Worm (Caenorhabditis elegans): Measurements from ENCODE around the gene fbxb-95.

fbxb-95 gene

ce11 chrII:1830182-1830682 is 24.0 kb upstream of the fbxb-95 start, which contains the start of gene math-40:
math-40 (plus strand) TSS chrII:1830632.
- TF ChIP-seq tra-4 (tag; optimal IDR thresholded peaks at IDR 0.05) (no peak), scrt-1 (GFP tag; IDR thresholded peaks at IDR 0.05) (no peak), sea-1 (GFP tag; conservative IDR thresholded peaks at IDR 0.05) (no peak), tbx-37 (GFP tag; conservative IDR thresholded peaks at IDR 0.05) (no peak), F13C5.2 (tag; optimal IDR thresholded peaks at IDR 0.05) (no peak), ceh-36 (tag; optimal IDR thresholded peaks at IDR 0.05) (no peak), aly-1 (tag; optimal IDR thresholded peaks at IDR 0.05) (no peak), ama-1 (optimal IDR thresholded peaks at IDR 0.05) (no peak), hmbx-1 (tag; optimal IDR thresholded peaks at IDR 0.05) (no peak), tbx-11 (GFP tag; IDR thresholded peaks at IDR 0.05) (no peak), ceh-13 (GFP tag; optimal IDR thresholded peaks at IDR 0.05) (no peak), B0310.2 (tag; optimal IDR thresholded peaks at IDR 0.05) (no peak), pes-1 (GFP tag; IDR thresholded peaks at IDR 0.05) (no peak), hmg-4 (GFP tag; optimal IDR thresholded peaks at IDR 0.05) (no peak), flt-1 (GFP tag; IDR thresholded peaks at IDR 0.05) (no peak), ets-7 (tag; optimal IDR thresholded peaks at IDR 0.05) (no peak), hnd-1 (tag; optimal IDR thresholded peaks at IDR 0.05) (no peak)

- TF ChIP-seq tbx-11 (GFP tag; IDR thresholded peaks at IDR 0.05), result no peak
These were observed 22.3 kb upstream of the fbxb-95 start, which contains the start of gene math-39 for ce11 chrII:1831883-1832388. math-39 (plus strand) TSS chrII:1832338.

- TF ChIP-seq scrt-1 (GFP tag; IDR thresholded peaks at IDR 0.05) (no peak), tra-4 (tag; optimal IDR thresholded peaks at IDR 0.05) (no peak)
These were observed 18.0 kb upstream of the fbxb-95 start, which contains the start of gene T08E11.1 for ce11 chrII:1836204-1836603. T08E11.1 (plus strand) TSS chrII:1836504.

- no peak for TF ChIP-seq aly-1 (tag; optimal IDR thresholded peaks at IDR 0.05)
- no peak for TF ChIP-seq tbx-11 (GFP tag; IDR thresholded peaks at IDR 0.05)
- no peak for TF ChIP-seq tbx-37 (GFP tag; conservative IDR thresholded peaks at IDR 0.05)
- no peak for TF ChIP-seq hmg-4 (GFP tag; optimal IDR thresholded peaks at IDR 0.05)
- TF ChIP-seq ceh-13 (GFP tag; optimal IDR thresholded peaks at IDR 0.05), result no peak
- TF ChIP-seq ceh-36 (tag; optimal IDR thresholded peaks at IDR 0.05), result no peak
- no peak for TF ChIP-seq sea-1 (GFP tag; conservative IDR thresholded peaks at IDR 0.05)
- TF ChIP-seq B0310.2 (tag; optimal IDR thresholded peaks at IDR 0.05), result no peak
- no peak for TF ChIP-seq flt-1 (GFP tag; IDR thresholded peaks at IDR 0.05)
- no peak for TF ChIP-seq hnd-1 (tag; optimal IDR thresholded peaks at IDR 0.05)
- TF ChIP-seq pes-1 (GFP tag; IDR thresholded peaks at IDR 0.05), result no peak
- no peak for TF ChIP-seq scrt-1 (GFP tag; IDR thresholded peaks at IDR 0.05)
- TF ChIP-seq tra-4 (tag; optimal IDR thresholded peaks at IDR 0.05), result no peak
- TF ChIP-seq ama-1 (optimal IDR thresholded peaks at IDR 0.05), result no peak
- no peak for TF ChIP-seq ets-7 (tag; optimal IDR thresholded peaks at IDR 0.05)
- no peak for TF ChIP-seq hmbx-1 (tag; optimal IDR thresholded peaks at IDR 0.05)
- no peak for TF ChIP-seq F13C5.2 (tag; optimal IDR thresholded peaks at IDR 0.05)
These were observed 11.3 kb upstream of the fbxb-95 start, which contains the start of the genes C52E2.5 and C52E2.4 for ce11 chrII:1842894-1843293. C52E2.5 (minus strand) TSS chrII:1842936. C52E2.4 (plus strand) TSS chrII:1843145.

DNA sequence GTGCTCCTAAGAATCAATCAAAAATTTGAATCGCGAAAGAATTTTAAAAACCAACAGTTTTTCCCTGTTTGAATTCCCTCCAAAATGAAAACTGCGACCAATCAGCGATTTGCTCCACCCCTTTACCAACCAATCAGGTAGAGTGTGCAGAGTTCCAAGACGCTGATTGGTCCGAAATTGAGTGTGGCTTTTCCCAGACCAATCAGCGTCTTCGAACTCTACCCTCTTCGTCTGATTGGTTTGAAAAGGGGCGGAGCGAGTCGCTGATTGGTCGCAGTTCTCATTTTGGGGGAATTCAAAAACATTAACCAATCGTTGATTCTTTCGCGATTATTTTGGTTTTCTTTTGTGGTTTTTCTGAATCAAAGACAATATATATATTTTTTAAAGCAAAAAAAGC is 9.6 kb upstream of the fbxb-95 start:
- TF ChIP-seq ets-7 (tag; optimal IDR thresholded peaks at IDR 0.05) (no peak), sea-1 (GFP tag; conservative IDR thresholded peaks at IDR 0.05) (no peak), hmbx-1 (tag; optimal IDR thresholded peaks at IDR 0.05) (no peak), ama-1 (optimal IDR thresholded peaks at IDR 0.05) (no peak), hmg-4 (GFP tag; optimal IDR thresholded peaks at IDR 0.05) (no peak), hnd-1 (tag; optimal IDR thresholded peaks at IDR 0.05) (no peak), flt-1 (GFP tag; IDR thresholded peaks at IDR 0.05) (no peak), tbx-37 (GFP tag; conservative IDR thresholded peaks at IDR 0.05) (no peak), B0310.2 (tag; optimal IDR thresholded peaks at IDR 0.05) (no peak), tbx-11 (GFP tag; IDR thresholded peaks at IDR 0.05) (no peak)

DNA sequence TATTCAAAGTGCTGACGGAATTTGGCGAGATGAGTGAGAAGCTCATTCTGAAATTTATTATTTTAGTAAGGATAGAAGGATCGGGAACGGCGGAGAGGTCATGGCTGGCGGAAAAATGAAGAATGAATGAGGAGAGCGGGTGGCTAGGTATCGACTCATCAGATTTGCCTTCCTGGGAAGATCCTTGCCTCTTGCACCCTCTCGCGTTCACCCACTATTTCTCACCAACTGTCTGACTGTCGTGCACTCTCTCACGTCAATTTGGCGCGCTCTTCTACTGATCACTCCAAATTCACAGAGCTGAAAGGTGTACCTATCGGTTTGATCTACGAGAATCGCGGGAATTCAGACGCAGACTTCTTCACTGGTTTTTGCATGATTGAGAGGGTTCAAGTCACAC is 6.1 kb upstream of the fbxb-95 start, which contains the start of gene fbxb-97:
Gene fbxb-97 (minus strand): TSS at position 53 of the 400 bp plus-strand sequence.
- no peak for TF ChIP-seq tbx-11 (GFP tag; IDR thresholded peaks at IDR 0.05)
- TF ChIP-seq B0310.2 (tag; optimal IDR thresholded peaks at IDR 0.05), result no peak
- no peak for TF ChIP-seq pes-1 (GFP tag; IDR thresholded peaks at IDR 0.05)
- TF ChIP-seq scrt-1 (GFP tag; IDR thresholded peaks at IDR 0.05), result no peak
- no peak for TF ChIP-seq ceh-36 (tag; optimal IDR thresholded peaks at IDR 0.05)
- no peak for TF ChIP-seq hnd-1 (tag; optimal IDR thresholded peaks at IDR 0.05)
- no peak for TF ChIP-seq tbx-37 (GFP tag; conservative IDR thresholded peaks at IDR 0.05)
- no peak for TF ChIP-seq flt-1 (GFP tag; IDR thresholded peaks at IDR 0.05)

- TF ChIP-seq hnd-1 (tag; optimal IDR thresholded peaks at IDR 0.05) (no peak), hmbx-1 (tag; optimal IDR thresholded peaks at IDR 0.05) (no peak), tra-4 (tag; optimal IDR thresholded peaks at IDR 0.05) (no peak), sea-1 (GFP tag; conservative IDR thresholded peaks at IDR 0.05) (no peak), B0310.2 (tag; optimal IDR thresholded peaks at IDR 0.05) (no peak)
These were observed 3.9 kb upstream of the fbxb-95 start, which contains the start of gene fbxb-96 for ce11 chrII:1850299-1850698. fbxb-96 (minus strand) TSS chrII:1850399.

- no peak for TF ChIP-seq tbx-37 (GFP tag; conservative IDR thresholded peaks at IDR 0.05)
- TF ChIP-seq hmbx-1 (tag; optimal IDR thresholded peaks at IDR 0.05), result no peak
- TF ChIP-seq aly-1 (tag; optimal IDR thresholded peaks at IDR 0.05), result no peak
- no peak for TF ChIP-seq sea-1 (GFP tag; conservative IDR thresholded peaks at IDR 0.05)
- TF ChIP-seq ceh-13 (GFP tag; optimal IDR thresholded peaks at IDR 0.05), result no peak
- TF ChIP-seq F13C5.2 (tag; optimal IDR thresholded peaks at IDR 0.05), result no peak
- no peak for TF ChIP-seq scrt-1 (GFP tag; IDR thresholded peaks at IDR 0.05)
- TF ChIP-seq ets-7 (tag; optimal IDR thresholded peaks at IDR 0.05), result no peak
- TF ChIP-seq ceh-36 (tag; optimal IDR thresholded peaks at IDR 0.05), result no peak
- TF ChIP-seq pes-1 (GFP tag; IDR thresholded peaks at IDR 0.05), result no peak
- no peak for TF ChIP-seq hmg-4 (GFP tag; optimal IDR thresholded peaks at IDR 0.05)
These were observed 3.3 kb upstream of the fbxb-95 start, which contains the start of gene C52E2.3 for ce11 chrII:1850840-1851294. C52E2.3 (plus strand) TSS chrII:1851244.
